Fruit fly (Drosophila melanogaster) whole organism, embryonic: ENCODE results near the gene CG17841.

Experiments used
- Atf6 ChIP-seq: fragments of 200-800 bp; sonication (Bioruptor generic); IDR thresholded peaks from 2 replicates; pipeline ENCODE4 v1.3.6; 2022; ENCODE audit warnings: missing biosample characterization, missing genetic modification characterization
- CG16779 ChIP-seq: fragments of 200-800 bp; sonication (Bioruptor generic); IDR thresholded peaks from 2 replicates; pipeline ENCODE4 v1.3.6; 2022; ENCODE audit warnings: missing biosample characterization, missing genetic modification characterization
- CG18262 ChIP-seq: fragments of 200-800 bp; optimal IDR thresholded peaks from 3 replicates; lab custom pipeline; 2019; ENCODE audit warnings: missing biosample characterization, mild to moderate bottlenecking, missing genetic modification characterization, moderate library complexity
- CG18764 ChIP-seq: fragments of 200-800 bp; sonication (Bioruptor generic); optimal IDR thresholded peaks from 3 replicates; lab custom pipeline; 2016; ENCODE audit warnings: missing biosample characterization, missing genetic modification characterization
- CG34224 ChIP-seq: fragments of 200-800 bp; sonication (Bioruptor generic); IDR thresholded peaks from 3 replicates; pipeline ENCODE4 v1.3.6; 2022; ENCODE audit warnings: missing biosample characterization, missing genetic modification characterization; ENCODE audit not compliant: partially characterized antibody
- CG6813 ChIP-seq: fragments of 200-800 bp; sonication (Bioruptor generic); optimal IDR thresholded peaks from 2 replicates; lab custom pipeline; 2017; ENCODE audit warnings: missing biosample characterization, missing genetic modification characterization, mild to moderate bottlenecking, moderate library complexity, missing genetic modification reagents
- CG8478 ChIP-seq: fragments of >200 bp; optimal IDR thresholded peaks from 2 replicates; lab custom pipeline; 2018
- CG9817 ChIP-seq: fragments of 200-800 bp; sonication (Bioruptor generic); optimal IDR thresholded peaks from 2 replicates; lab custom pipeline; 2018; ENCODE audit warnings: missing biosample characterization, mild to moderate bottlenecking, missing genetic modification characterization, moderate library complexity
- D19A ChIP-seq: fragments of 200-800 bp; optimal IDR thresholded peaks from 3 replicates; lab custom pipeline; 2019; ENCODE audit warnings: missing biosample characterization, mild to moderate bottlenecking, missing genetic modification characterization, moderate library complexity
- Drgx ChIP-seq: fragments of 200-800 bp; sonication (Bioruptor generic); IDR thresholded peaks from 2 replicates; pipeline ENCODE4 v1.3.6; 2022; ENCODE audit warnings: missing biosample characterization, missing genetic modification characterization

- TF ChIP-seq D19A (no peak), CG16779 (no peak), CG18764 (GFP tag; lab: Kevin White, UChicago) (no peak), CG8478 (no peak), CG6813 (GFP tag; lab: Kevin White, UChicago) (no peak), Atf6 (GFP tag; lab: Robert Waterston, UW) (no peak), Drgx (GFP tag; lab: Robert Waterston, UW) (no peak), CG34224 (no peak), CG9817 (tag; lab: Kevin White, UChicago) (no peak), CG18262 (no peak)
These were observed 18.3 kb downstream of the CG17841 start for dm6 chrX:10386183-10386582.
